Worm (Caenorhabditis elegans): ENCODE results near the gene acly-2.
"Not testable (repeated sequence)": the region's sequence is repeated elsewhere in the genome, so short reads cannot be mapped to it uniquely, and the experiment has no call there.

acly-2 gene

ce11 chrV:13130439-13130840 lies 14.2 kb downstream of the acly-2 start (continued):
- TF ChIP-seq dmd-4 (tag; optimal IDR thresholded peaks at IDR 0.05; ENCODE audit: borderline replicate concordance) (peak; percentile 20), dve-1 (tag; optimal IDR thresholded peaks at IDR 0.05) (peak; percentile 24), nfya-1 (tag; optimal IDR thresholded peaks at IDR 0.05) (peak; percentile 74), ceh-34 (tag; optimal IDR thresholded peaks at IDR 0.05) (peak; percentile 61), syd-9 (tag; optimal IDR thresholded peaks at IDR 0.05) (peak; percentile 26), sdc-2 (tag; optimal IDR thresholded peaks at IDR 0.05) (peak; percentile 44), hlh-15 (tag; optimal IDR thresholded peaks at IDR 0.05) (no peak), ceh-22 (tag; optimal IDR thresholded peaks at IDR 0.05) (no peak), che-1 (tag; optimal IDR thresholded peaks at IDR 0.05) (no peak)

- TF ChIP-seq npax-4 (tag; optimal IDR thresholded peaks at IDR 0.05), result no peak
- no peak for TF ChIP-seq ztf-16 (tag; optimal IDR thresholded peaks at IDR 0.05)
- TF ChIP-seq pha-4 (tag; optimal IDR thresholded peaks at IDR 0.05), result no peak
- no peak for TF ChIP-seq mec-3 (tag; optimal IDR thresholded peaks at IDR 0.05; ENCODE audit: borderline replicate concordance)
- TF ChIP-seq tbx-7 (tag; optimal IDR thresholded peaks at IDR 0.05), result no peak
- TF ChIP-seq che-1 (tag; optimal IDR thresholded peaks at IDR 0.05), result no peak
- TF ChIP-seq hlh-6 (tag; optimal IDR thresholded peaks at IDR 0.05), result no peak
- no peak for TF ChIP-seq hlh-30 (tag; optimal IDR thresholded peaks at IDR 0.05; ENCODE audit: insufficient read depth)
- TF ChIP-seq ceh-6 (GFP tag; optimal IDR thresholded peaks at IDR 0.05), result no peak
- no peak for TF ChIP-seq nfya-1 (tag; optimal IDR thresholded peaks at IDR 0.05)
- no peak for TF ChIP-seq ets-4 (tag; optimal IDR thresholded peaks at IDR 0.05)
- no peak for TF ChIP-seq dmd-4 (tag; optimal IDR thresholded peaks at IDR 0.05; ENCODE audit: borderline replicate concordance)
- no peak for TF ChIP-seq hlh-15 (tag; optimal IDR thresholded peaks at IDR 0.05)
- TF ChIP-seq tbx-2 (tag; optimal IDR thresholded peaks at IDR 0.05), result no peak
- TF ChIP-seq nhr-11 (tag; optimal IDR thresholded peaks at IDR 0.05), result no peak
- TF ChIP-seq fkh-10 (GFP tag; optimal IDR thresholded peaks at IDR 0.05), result no peak
- TF ChIP-seq ceh-31 (tag; optimal IDR thresholded peaks at IDR 0.05), result no peak
- TF ChIP-seq ama-1 (optimal IDR thresholded peaks at IDR 0.05), result no peak
- no peak for TF ChIP-seq ceh-14 (tag; optimal IDR thresholded peaks at IDR 0.05)
- no peak for TF ChIP-seq sox-4 (tag; optimal IDR thresholded peaks at IDR 0.05)
Measured at ce11 chrV:13131487-13131886, 15.2 kb downstream of the acly-2 start.

- TF ChIP-seq sdc-2 (tag; optimal IDR thresholded peaks at IDR 0.05) (no peak), hlh-13 (GFP tag; optimal IDR thresholded peaks at IDR 0.05) (no peak), hlh-15 (tag; optimal IDR thresholded peaks at IDR 0.05) (no peak), pqm-1 (tag; optimal IDR thresholded peaks at IDR 0.05) (no peak)
Measured at ce11 chrV:13133380-13133779, 17.1 kb downstream of the acly-2 start, which contains the start of gene B0365.9. Gene B0365.9 (minus strand): TSS chrV:13133565.

ce11 chrV:13134786-13135185 lies 18.5 kb downstream of the acly-2 start, which contains the start of gene clec-225:
Gene clec-225 (minus strand): TSS chrV:13134886.
- TF ChIP-seq nhr-232, ceh-34, Y22D7AL.16 (tag; optimal IDR thresholded peaks at IDR 0.05): not testable (repeated sequence)

- no peak for TF ChIP-seq nhr-11 (tag; optimal IDR thresholded peaks at IDR 0.05)
- TF ChIP-seq unc-55 (GFP tag; optimal IDR thresholded peaks at IDR 0.05), result no peak
- TF ChIP-seq eyg-1 (tag; optimal IDR thresholded peaks at IDR 0.05), result no peak
- no peak for TF ChIP-seq madf-2 (tag; optimal IDR thresholded peaks at IDR 0.05)
- no peak for TF ChIP-seq ahr-1 (tag; optimal IDR thresholded peaks at IDR 0.05)
Measured at ce11 chrV:13137955-13138354, 21.7 kb downstream of the acly-2 start, which contains the start of gene clec-41. Gene clec-41 (minus strand): TSS chrV:13138101.

- TF ChIP-seq pha-2 (tag; optimal IDR thresholded peaks at IDR 0.05), result no peak
- TF ChIP-seq ceh-34 (tag; optimal IDR thresholded peaks at IDR 0.05), result no peak
- TF ChIP-seq ahr-1 (tag; optimal IDR thresholded peaks at IDR 0.05), result no peak
- no peak for TF ChIP-seq hlh-30 (tag; optimal IDR thresholded peaks at IDR 0.05; ENCODE audit: insufficient read depth)
- TF ChIP-seq Y22D7AL.16 (tag; optimal IDR thresholded peaks at IDR 0.05), result no peak
- no peak for TF ChIP-seq nhr-11 (tag; optimal IDR thresholded peaks at IDR 0.05)
- no peak for TF ChIP-seq unc-55 (GFP tag; optimal IDR thresholded peaks at IDR 0.05)
- TF ChIP-seq tbx-7 (tag; optimal IDR thresholded peaks at IDR 0.05), result no peak
- no peak for TF ChIP-seq unc-86 (tag; optimal IDR thresholded peaks at IDR 0.05)
- no peak for TF ChIP-seq unc-3 (GFP tag; conservative IDR thresholded peaks at IDR 0.05)
- no peak for TF ChIP-seq unc-3 (tag; optimal IDR thresholded peaks at IDR 0.05)
- no peak for TF ChIP-seq pqm-1 (tag; optimal IDR thresholded peaks at IDR 0.05)
- TF ChIP-seq ceh-18 (tag; optimal IDR thresholded peaks at IDR 0.05), result no peak
- TF ChIP-seq pag-3 (tag; optimal IDR thresholded peaks at IDR 0.05; ENCODE audit: borderline replicate concordance), result no peak
- TF ChIP-seq ceh-9 (tag; optimal IDR thresholded peaks at IDR 0.05), result no peak
- TF ChIP-seq ceh-45 (GFP tag; IDR thresholded peaks at IDR 0.05), result no peak
- TF ChIP-seq nfya-1 (tag; optimal IDR thresholded peaks at IDR 0.05), result no peak
- no peak for TF ChIP-seq ceh-30 (tag; optimal IDR thresholded peaks at IDR 0.05)
- no peak for TF ChIP-seq pha-4 (tag; optimal IDR thresholded peaks at IDR 0.05)
- no peak for TF ChIP-seq nhr-232 (tag; optimal IDR thresholded peaks at IDR 0.05)
Measured at ce11 chrV:13138681-13139080, 22.4 kb downstream of the acly-2 start, which contains the start of gene dhc-3. Gene dhc-3 (plus strand): TSS chrV:13138981.
